Fruit fly (Drosophila melanogaster): ENCODE data around the gene CG11151.

Gene CG11151

DNA sequence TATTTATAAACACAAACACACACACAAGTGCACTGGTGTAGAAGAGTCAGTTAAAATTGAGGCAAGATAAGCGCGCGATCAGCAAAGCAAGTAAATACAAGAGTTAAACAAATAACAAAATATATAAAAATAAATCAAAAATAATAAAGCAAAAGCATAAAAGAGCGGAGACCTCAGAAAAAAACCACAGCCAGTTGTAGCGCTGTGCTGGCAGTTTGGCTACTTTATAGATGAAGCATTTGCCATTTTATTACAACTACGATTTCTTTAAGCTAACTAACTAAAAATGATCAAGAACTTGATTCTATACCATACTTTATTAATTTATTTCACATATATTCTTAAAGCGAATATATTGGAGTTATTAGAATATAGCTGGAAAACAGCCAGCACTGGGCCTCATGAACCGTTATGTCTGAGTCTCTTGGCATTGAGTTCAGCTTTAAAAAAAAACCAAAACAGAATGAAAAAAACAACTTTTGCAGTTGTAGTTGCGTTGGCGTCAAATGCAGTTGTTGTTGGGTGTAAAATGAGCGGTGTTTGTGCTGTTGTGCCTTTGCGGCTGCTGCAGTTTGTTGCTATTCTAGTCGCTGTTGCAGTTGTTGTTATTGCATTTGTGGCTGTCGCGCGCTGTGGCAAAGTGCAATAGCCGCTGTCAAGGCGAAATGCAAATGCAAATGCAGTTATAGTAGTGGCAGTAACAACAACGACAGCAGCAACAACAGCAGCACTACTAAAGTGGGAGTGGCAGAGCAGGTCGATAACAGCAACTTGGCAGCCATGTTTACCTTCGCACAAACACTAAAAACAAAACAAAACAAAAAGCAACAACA lies 8.3 kb downstream of the CG11151 start:
- TF ChIP-seq CG17359 (tag; optimal IDR thresholded peaks at IDR 0.05) = no peak
- TF ChIP-seq CG17612 (GFP tag; IDR thresholded peaks at IDR 0.05) = no peak
- peak; percentile 83 for TF ChIP-seq Sry-β (GFP tag; optimal IDR thresholded peaks at IDR 0.05)
- TF ChIP-seq eve (GFP tag; optimal IDR thresholded peaks at IDR 0.05) = peak in 1 of 2 experiments; percentile 59
- TF ChIP-seq vvl (GFP tag; IDR thresholded peaks at IDR 0.05) = 0 out of 2 replicates have a peak, but pooled peaks have one; percentile 9
- TF ChIP-seq en (GFP tag; optimal IDR thresholded peaks at IDR 0.05) = no peak
- no peak for TF ChIP-seq ci (GFP tag; IDR thresholded peaks at IDR 0.05)
- TF ChIP-seq knrl (GFP tag; IDR thresholded peaks at IDR 0.05; ENCODE audit: partially characterized antibody) = no peak
- TF ChIP-seq Hr51 (GFP tag; optimal IDR thresholded peaks at IDR 0.05) = peak in 1 of 2 experiments; percentile 1
- no peak for TF ChIP-seq Deaf1 (tag; optimal IDR thresholded peaks at IDR 0.05)
- TF ChIP-seq Drgx (GFP tag; IDR thresholded peaks at IDR 0.05) = 0 out of 2 replicates have a peak, but pooled peaks have one; percentile 15
- no peak for TF ChIP-seq CG12236 (GFP tag; optimal IDR thresholded peaks at IDR 0.05)
- no peak for TF ChIP-seq crp (GFP tag; optimal IDR thresholded peaks at IDR 0.05)
- 0 out of 3 replicates have a peak, but pooled peaks have one; percentile 23 for TF ChIP-seq so (GFP tag; IDR thresholded peaks at IDR 0.05)
- TF ChIP-seq sens (GFP tag) = peak; percentile 22
- TF ChIP-seq CG10209 (GFP tag; optimal IDR thresholded peaks at IDR 0.05) = no peak
- TF ChIP-seq gem (tag; optimal IDR thresholded peaks at IDR 0.05) = peak; percentile 14
- no peak for TF ChIP-seq CG11560 (tag; IDR thresholded peaks at IDR 0.05)
- peak; percentile 66; the same call in 2 of the 3 replicates for TF ChIP-seq row (GFP tag; IDR thresholded peaks at IDR 0.05)
- TF ChIP-seq CG2712 (tag; optimal IDR thresholded peaks at IDR 0.05) = peak; percentile 9
- TF ChIP-seq Dll (GFP tag; IDR thresholded peaks at IDR 0.05; ENCODE audit: partially characterized antibody) = no peak
- TF ChIP-seq CG1529 (GFP tag; optimal IDR thresholded peaks at IDR 0.05) = peak; percentile 5
- TF ChIP-seq sima (GFP tag; optimal IDR thresholded peaks at IDR 0.05) = no peak

DNA sequence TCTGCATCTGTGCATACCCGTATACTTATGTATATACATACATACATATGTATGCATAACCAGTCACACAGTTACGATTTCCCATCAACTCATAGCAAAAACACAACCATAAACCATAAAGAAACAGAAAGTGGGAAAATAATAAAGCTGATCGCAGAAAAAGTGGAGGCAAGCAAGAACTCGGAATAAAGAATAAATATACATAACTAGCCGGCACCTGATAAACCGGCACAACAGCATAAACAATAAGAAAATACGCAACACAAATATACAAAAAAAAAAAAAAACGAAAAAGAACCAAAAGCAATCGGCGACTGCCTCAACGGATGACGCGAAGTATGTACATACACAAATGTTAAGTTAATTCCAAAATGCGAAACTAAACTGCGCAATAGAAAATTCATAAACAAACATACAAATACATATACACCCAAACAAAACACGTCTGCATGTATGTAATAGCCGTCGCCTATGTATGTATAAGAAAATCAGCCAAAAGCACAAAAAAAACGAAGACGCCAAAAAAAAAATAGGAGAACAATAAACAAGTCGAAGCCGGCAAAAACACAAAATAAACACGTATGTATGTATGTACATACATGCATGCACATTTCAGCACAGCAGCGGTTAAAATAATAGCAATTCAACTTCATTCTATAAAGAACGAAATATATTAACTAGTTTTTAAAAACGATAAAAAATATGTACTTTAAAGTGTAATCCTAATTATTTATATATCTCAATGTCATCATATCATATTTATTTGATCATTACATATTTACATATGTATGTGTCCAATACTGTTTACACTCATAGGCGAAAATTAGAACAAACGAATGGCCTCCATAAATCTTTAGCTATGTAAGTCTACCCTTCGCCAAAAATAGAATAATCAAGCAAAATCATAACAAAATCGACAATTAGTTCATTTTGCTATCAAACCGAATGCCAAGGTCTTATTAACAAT lies 9.6 kb downstream of the CG11151 start:
- TF ChIP-seq CG18476 (GFP tag; optimal IDR thresholded peaks at IDR 0.05) = peak; percentile 41
- TF ChIP-seq CG7357 (GFP tag; IDR thresholded peaks at IDR 0.05) = peak; percentile 65
- no peak for TF ChIP-seq gfzf (GFP tag; optimal IDR thresholded peaks at IDR 0.05)
- no peak for TF ChIP-seq unc-4 (GFP tag; IDR thresholded peaks at IDR 0.05; ENCODE audit: partially characterized antibody)
- peak; percentile 73 for TF ChIP-seq CG13424 (tag; optimal IDR thresholded peaks at IDR 0.05)
- peak; percentile 22 for TF ChIP-seq CG6765 (GFP tag; optimal IDR thresholded peaks at IDR 0.05)
- TF ChIP-seq ham (GFP tag; IDR thresholded peaks at IDR 0.05) = no peak
- no peak for TF ChIP-seq CG7963 (GFP tag; IDR thresholded peaks at IDR 0.05; ENCODE audit: partially characterized antibody)
- TF ChIP-seq Bteb2 (GFP tag; optimal IDR thresholded peaks at IDR 0.05) = peak; percentile 16
- TF ChIP-seq PHDP (tag; optimal IDR thresholded peaks at IDR 0.05) = peak; percentile 85
- TF ChIP-seq CG15011 (GFP tag; optimal IDR thresholded peaks at IDR 0.05) = peak; percentile 57
- no peak for TF ChIP-seq HmgD (GFP tag; optimal IDR thresholded peaks at IDR 0.05)
- TF ChIP-seq cwo (GFP tag; optimal IDR thresholded peaks at IDR 0.05) = peak; percentile 76
- TF ChIP-seq NfI (GFP tag; optimal IDR thresholded peaks at IDR 0.05) = peak; percentile 67
- TF ChIP-seq wdn (GFP tag; IDR thresholded peaks at IDR 0.05) = peak; percentile 61
- peak; percentile 50 for TF ChIP-seq odd (GFP tag; optimal IDR thresholded peaks at IDR 0.05)
- no peak for TF ChIP-seq Ets97D (GFP tag; optimal IDR thresholded peaks at IDR 0.05)
- peak; percentile 85 for TF ChIP-seq slbo (GFP tag; IDR thresholded peaks at IDR 0.05)
- peak; percentile 72 for TF ChIP-seq seq (GFP tag; IDR thresholded peaks at IDR 0.05)
- peak; percentile 64 for TF ChIP-seq CG12219 (GFP tag; optimal IDR thresholded peaks at IDR 0.05)
- TF ChIP-seq bcd (GFP tag; optimal IDR thresholded peaks at IDR 0.05) = peak; percentile 65
- peak; percentile 59 for TF ChIP-seq rib (GFP tag; IDR thresholded peaks at IDR 0.05)
- no peak for TF ChIP-seq CG10431 (GFP tag; optimal IDR thresholded peaks at IDR 0.05)
- TF ChIP-seq mam (GFP tag; optimal IDR thresholded peaks at IDR 0.05) = peak; percentile 26
